Worm (Caenorhabditis elegans): Measurements from ENCODE around the gene sra-38.

sra-38 gene

ce11 chrX:13876860-13877259, 23.1 kb downstream of the sra-38 start:
- TF ChIP-seq ceh-34 (tag; optimal IDR thresholded peaks at IDR 0.05), result no peak

DNA sequence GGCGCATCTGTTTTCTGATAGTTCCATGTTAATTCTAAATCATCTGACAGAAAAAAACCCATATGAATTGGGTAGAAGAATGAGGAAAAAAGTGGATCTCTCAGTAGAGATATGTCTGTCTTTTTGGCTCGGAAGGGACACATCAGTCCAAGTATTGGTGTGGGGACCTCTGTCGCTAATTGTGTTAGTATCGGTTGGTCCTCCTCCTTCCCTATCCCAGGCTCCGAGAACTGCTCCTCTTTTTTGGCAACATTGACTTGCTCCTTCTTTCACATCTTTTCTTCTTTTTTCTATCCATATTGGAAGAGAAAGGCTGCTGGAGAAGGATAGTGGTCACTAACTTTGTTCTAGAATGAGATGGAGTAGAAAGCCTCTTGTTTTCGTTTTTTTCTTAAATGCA, 24.0 kb downstream of the sra-38 start:
- TF ChIP-seq pax-1 (tag; optimal IDR thresholded peaks at IDR 0.05) (no peak), ama-1 (optimal IDR thresholded peaks at IDR 0.05) (no peak), nhr-11 (tag; optimal IDR thresholded peaks at IDR 0.05) (no peak), odd-2 (tag; optimal IDR thresholded peaks at IDR 0.05) (no peak), pag-3 (tag; optimal IDR thresholded peaks at IDR 0.05; ENCODE audit: borderline replicate concordance) (no peak), sox-2 (GFP tag; IDR thresholded peaks at IDR 0.05) (no peak), unc-3 (GFP tag; conservative IDR thresholded peaks at IDR 0.05) (no peak), unc-3 (tag; optimal IDR thresholded peaks at IDR 0.05) (no peak), hlh-13 (GFP tag; optimal IDR thresholded peaks at IDR 0.05) (no peak), ceh-31 (tag; optimal IDR thresholded peaks at IDR 0.05) (peak; percentile 5), unc-42 (tag; optimal IDR thresholded peaks at IDR 0.05) (peak; percentile 92), K09A11.1 (tag; optimal IDR thresholded peaks at IDR 0.05; ENCODE audit: insufficient read depth) (no peak), hlh-8 (tag; optimal IDR thresholded peaks at IDR 0.05) (no peak), lim-6 (tag; optimal IDR thresholded peaks at IDR 0.05) (no peak), unc-55 (GFP tag; optimal IDR thresholded peaks at IDR 0.05) (no peak), sox-4 (tag; optimal IDR thresholded peaks at IDR 0.05) (no peak)

DNA sequence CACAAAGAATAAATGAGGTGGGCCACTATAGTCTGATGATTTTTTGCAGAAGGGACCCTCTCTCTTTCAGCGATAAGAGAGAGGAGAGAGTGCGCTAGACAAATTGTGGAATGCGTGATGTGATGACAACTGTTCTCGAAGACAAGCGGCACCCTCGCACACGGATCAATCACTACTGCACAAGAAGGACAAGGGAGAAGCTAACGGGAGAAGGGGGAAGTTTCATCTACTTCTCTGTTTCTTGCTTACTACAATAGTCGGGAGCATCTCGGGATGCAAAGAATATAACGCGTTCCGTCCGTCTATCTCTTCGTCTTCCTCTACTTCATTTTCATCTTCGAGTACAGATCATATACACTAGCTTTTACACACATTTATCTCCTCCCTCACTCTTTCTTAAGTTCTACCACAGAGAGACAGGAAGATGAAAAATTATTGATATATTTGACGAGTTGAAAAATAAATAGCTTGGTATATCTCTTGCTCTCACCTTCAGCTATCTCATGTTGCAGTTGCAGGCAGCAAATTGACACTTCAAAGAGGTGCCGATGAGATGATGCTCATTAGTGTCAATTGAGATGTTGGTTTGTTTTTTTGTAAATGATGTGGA, 26.5 kb downstream of the sra-38 start:
- no peak for TF ChIP-seq pha-2 (tag; optimal IDR thresholded peaks at IDR 0.05)
- TF ChIP-seq unc-55 (GFP tag; optimal IDR thresholded peaks at IDR 0.05), result peak; percentile 83
- TF ChIP-seq dve-1 (tag; optimal IDR thresholded peaks at IDR 0.05), result no peak
- peak; percentile 36 for TF ChIP-seq ceh-34 (tag; optimal IDR thresholded peaks at IDR 0.05)
- TF ChIP-seq ceh-45 (GFP tag; IDR thresholded peaks at IDR 0.05), result no peak
- peak; percentile 66 for TF ChIP-seq ceh-18 (tag; optimal IDR thresholded peaks at IDR 0.05)
- no peak for TF ChIP-seq pat-9 (tag; optimal IDR thresholded peaks at IDR 0.05)
- TF ChIP-seq rnt-1 (tag; optimal IDR thresholded peaks at IDR 0.05), result peak; percentile 43

DNA sequence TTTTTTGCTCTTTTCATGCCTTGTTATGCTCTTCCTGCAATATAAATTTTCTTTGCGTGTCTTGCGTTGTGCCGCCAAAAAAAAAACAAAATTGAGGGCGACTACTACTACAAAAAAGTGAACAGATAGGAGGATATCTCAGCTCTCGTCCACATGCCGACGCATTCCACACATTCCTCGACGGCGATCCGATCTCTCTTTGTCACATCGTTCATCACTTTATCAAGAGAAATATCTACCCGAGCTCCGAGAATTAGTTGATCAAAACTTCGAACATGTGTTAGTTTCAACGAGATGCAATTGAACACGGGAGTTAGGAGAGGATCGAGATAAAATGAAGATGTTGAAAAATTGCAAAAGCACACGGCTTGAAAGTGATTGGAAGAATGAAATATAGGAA, 28.8 kb downstream of the sra-38 start:
- TF ChIP-seq ceh-18 (tag; optimal IDR thresholded peaks at IDR 0.05), result no peak
- no peak for TF ChIP-seq mec-3 (tag; optimal IDR thresholded peaks at IDR 0.05; ENCODE audit: borderline replicate concordance)
- no peak for TF ChIP-seq ceh-6 (GFP tag; optimal IDR thresholded peaks at IDR 0.05)
- TF ChIP-seq Y22D7AL.16 (tag; optimal IDR thresholded peaks at IDR 0.05), result no peak
- TF ChIP-seq ama-1 (optimal IDR thresholded peaks at IDR 0.05), result no peak
- no peak for TF ChIP-seq elt-2 (tag; optimal IDR thresholded peaks at IDR 0.05)
- TF ChIP-seq lim-6 (tag; optimal IDR thresholded peaks at IDR 0.05), result no peak
- TF ChIP-seq ceh-19 (GFP tag; optimal IDR thresholded peaks at IDR 0.05), result no peak
- TF ChIP-seq odd-2 (tag; optimal IDR thresholded peaks at IDR 0.05), result no peak
- TF ChIP-seq T23F11.4 (GFP tag; optimal IDR thresholded peaks at IDR 0.05), result no peak
- no peak for TF ChIP-seq ceh-22 (tag; optimal IDR thresholded peaks at IDR 0.05)
- TF ChIP-seq che-1 (tag; optimal IDR thresholded peaks at IDR 0.05), result no peak
- TF ChIP-seq ceh-24 (tag; optimal IDR thresholded peaks at IDR 0.05), result no peak
- no peak for TF ChIP-seq pros-1 (tag; optimal IDR thresholded peaks at IDR 0.05)
- no peak for TF ChIP-seq K09A11.1 (tag; optimal IDR thresholded peaks at IDR 0.05; ENCODE audit: insufficient read depth)
- no peak for TF ChIP-seq hlh-8 (tag; optimal IDR thresholded peaks at IDR 0.05)
- TF ChIP-seq eyg-1 (tag; optimal IDR thresholded peaks at IDR 0.05), result no peak

- TF ChIP-seq pha-2 (tag; optimal IDR thresholded peaks at IDR 0.05), result no peak
- no peak for TF ChIP-seq tbx-7 (tag; optimal IDR thresholded peaks at IDR 0.05)
- TF ChIP-seq ceh-14 (tag; optimal IDR thresholded peaks at IDR 0.05), result no peak
- no peak for TF ChIP-seq ceh-18 (tag; optimal IDR thresholded peaks at IDR 0.05)
- TF ChIP-seq lim-6 (tag; optimal IDR thresholded peaks at IDR 0.05), result no peak
- no peak for TF ChIP-seq pros-1 (tag; optimal IDR thresholded peaks at IDR 0.05)
- TF ChIP-seq che-1 (tag; optimal IDR thresholded peaks at IDR 0.05), result no peak
- no peak for TF ChIP-seq nhr-232 (tag; optimal IDR thresholded peaks at IDR 0.05)
- no peak for TF ChIP-seq pax-1 (tag; optimal IDR thresholded peaks at IDR 0.05)
- TF ChIP-seq npax-4 (tag; optimal IDR thresholded peaks at IDR 0.05), result no peak
- no peak for TF ChIP-seq F13H6.1 (tag; optimal IDR thresholded peaks at IDR 0.05)
- no peak for TF ChIP-seq ceh-6 (GFP tag; optimal IDR thresholded peaks at IDR 0.05)
These were observed 35.8 kb downstream of the sra-38 start, which contains the start of gene M03B6.3 for ce11 chrX:13864191-13864590. M03B6.3 (minus strand) TSS chrX:13864292.

Data from whole organism, late embryonic.